Fruit fly (Drosophila melanogaster): ENCODE results near the gene Ugt37C2.
A peak's percentile ranks its signal among the peaks of the same experiment; 100 is the strongest.

The Ugt37C2 gene

dm6 chr2L:16804376-16804934, 10.4 kb downstream of the Ugt37C2 start, which contains the start of gene CG13272 (continued):
- TF ChIP-seq CG15336 (GFP tag; IDR thresholded peaks at IDR 0.05) (peak; percentile 68), pdm3 (GFP tag; optimal IDR thresholded peaks at IDR 0.05) (peak; percentile 26), eg (GFP tag; IDR thresholded peaks at IDR 0.05) (no peak), Gug (GFP tag; IDR thresholded peaks at IDR 0.05) (peak; percentile 26; the same call in 1 of the 2 replicates), CG16779 (tag; optimal IDR thresholded peaks at IDR 0.05) (no peak), CG4318 (GFP tag; optimal IDR thresholded peaks at IDR 0.05) (peak; percentile 59), svp (GFP tag) (peak; percentile 29), CG11762 (GFP tag; optimal IDR thresholded peaks at IDR 0.05; ENCODE audit: insufficient read depth) (no peak)

- TF ChIP-seq fkh (GFP tag; optimal IDR thresholded peaks at IDR 0.05) (no peak), Ets96B (tag; optimal IDR thresholded peaks at IDR 0.05) (no peak), CG4318 (GFP tag; optimal IDR thresholded peaks at IDR 0.05) (no peak), Hr39 (GFP tag; optimal IDR thresholded peaks at IDR 0.05) (no peak), Blimp-1 (GFP tag; optimal IDR thresholded peaks at IDR 0.05) (no peak), Hr38 (GFP tag; optimal IDR thresholded peaks at IDR 0.05) (no peak), Sox102F (GFP tag; optimal IDR thresholded peaks at IDR 0.05) (no peak), topi (GFP tag; optimal IDR thresholded peaks at IDR 0.05) (no peak), CG8632 (GFP tag; optimal IDR thresholded peaks at IDR 0.05) (no peak), ss (GFP tag; optimal IDR thresholded peaks at IDR 0.05) (no peak), Eip93F (GFP tag; optimal IDR thresholded peaks at IDR 0.05) (no peak), lz (GFP tag; optimal IDR thresholded peaks at IDR 0.05) (no peak), CG7368 (GFP tag; optimal IDR thresholded peaks at IDR 0.05) (no peak), CG8119 (GFP tag; IDR thresholded peaks at IDR 0.05) (no peak), Sox14 (GFP tag; optimal IDR thresholded peaks at IDR 0.05) (no peak), CG15336 (GFP tag; IDR thresholded peaks at IDR 0.05) (no peak), CG9139 (GFP tag; optimal IDR thresholded peaks at IDR 0.05) (no peak)
Measured at dm6 chr2L:16808752-16809151, 14.7 kb downstream of the Ugt37C2 start.

- TF ChIP-seq CG10669 (GFP tag; optimal IDR thresholded peaks at IDR 0.05) (peak; percentile 20), Met (GFP tag; optimal IDR thresholded peaks at IDR 0.05) (peak; percentile 74), CG31627 (GFP tag; optimal IDR thresholded peaks at IDR 0.05) (peak; percentile 62), fd59A (GFP tag; optimal IDR thresholded peaks at IDR 0.05) (no peak), CG11294 (GFP tag; IDR thresholded peaks at IDR 0.05) (no peak; the same call in 1 of the 2 replicates), CG6163 (GFP tag; IDR thresholded peaks at IDR 0.05) (peak; percentile 70; the same call in 2 of the 3 replicates), topi (GFP tag; optimal IDR thresholded peaks at IDR 0.05) (peak; percentile 27), spab (GFP tag; optimal IDR thresholded peaks at IDR 0.05) (no peak), Ets96B (tag; optimal IDR thresholded peaks at IDR 0.05) (peak; percentile 53), pdm3 (GFP tag; optimal IDR thresholded peaks at IDR 0.05) (peak; percentile 57), CG4318 (GFP tag; optimal IDR thresholded peaks at IDR 0.05) (peak; percentile 45), CG8119 (GFP tag; IDR thresholded peaks at IDR 0.05) (no peak; the same call in 2 of the 3 replicates), net (GFP tag; optimal IDR thresholded peaks at IDR 0.05) (peak; percentile 40), CG11762 (GFP tag; optimal IDR thresholded peaks at IDR 0.05; ENCODE audit: insufficient read depth) (peak; percentile 49), Hr39 (GFP tag; optimal IDR thresholded peaks at IDR 0.05) (peak; percentile 43), Sox15 (GFP tag; optimal IDR thresholded peaks at IDR 0.05) (no peak), CG7368 (GFP tag; optimal IDR thresholded peaks at IDR 0.05) (no peak), CG6808 (GFP tag; optimal IDR thresholded peaks at IDR 0.05) (peak; percentile 8), CG8319 (GFP tag; optimal IDR thresholded peaks at IDR 0.05) (peak; percentile 5), CG10631 (GFP tag; optimal IDR thresholded peaks at IDR 0.05) (peak; percentile 59), lz (GFP tag; optimal IDR thresholded peaks at IDR 0.05) (peak; percentile 69), svp (GFP tag) (peak; percentile 89), salr (GFP tag; optimal IDR thresholded peaks at IDR 0.05) (peak in 1 of 2 experiments; percentile 44), vri (GFP tag; optimal IDR thresholded peaks at IDR 0.05) (peak; percentile 50), ss (GFP tag; optimal IDR thresholded peaks at IDR 0.05) (no peak), CG6854 (GFP tag; optimal IDR thresholded peaks at IDR 0.05) (no peak), fd85E (GFP tag; optimal IDR thresholded peaks at IDR 0.05) (no peak), achi (GFP tag; optimal IDR thresholded peaks at IDR 0.05) (peak; percentile 41), Lpt (GFP tag; optimal IDR thresholded peaks at IDR 0.05) (peak; percentile 44), OdsH (GFP tag; optimal IDR thresholded peaks at IDR 0.05) (peak; percentile 58), CG32006 (GFP tag; optimal IDR thresholded peaks at IDR 0.05) (peak; percentile 63), CG11902 (GFP tag; optimal IDR thresholded peaks at IDR 0.05) (peak; percentile 36), eg (GFP tag; IDR thresholded peaks at IDR 0.05) (0 out of 3 replicates have a peak, but pooled peaks have one; percentile 56)
Measured at dm6 chr2L:16815989-16816749, 22.2 kb downstream of the Ugt37C2 start, which contains the start of gene mdy. mdy (plus strand) TSS chr2L:16816660.
